Worm (Caenorhabditis elegans) whole organism, mixed stage, embryonic: ENCODE results near the gene abu-11.

Experiments used
- M03D4.4 ChIP-seq: sonication (generic microtip); optimal IDR thresholded peaks from 2 replicates; lab custom pipeline; 2017; ENCODE audit warnings: mild to moderate bottlenecking, missing genetic modification characterization, missing compliant biosample characterization
- bed-3 ChIP-seq: fragments of 200-800 bp; sonication (Bioruptor generic); optimal IDR thresholded peaks from 3 replicates; lab custom pipeline; 2018; ENCODE audit warnings: mild to moderate bottlenecking, missing genetic modification characterization, moderate library complexity, missing compliant biosample characterization
- blmp-1 ChIP-seq: fragments of 150-350 bp; optimal IDR thresholded peaks from 2 replicates; lab custom pipeline; 2014; ENCODE audit warnings: missing biosample characterization, missing genetic modification characterization
- ceh-39 ChIP-seq: fragments of 150-350 bp; optimal IDR thresholded peaks from 2 replicates; lab custom pipeline; 2014; ENCODE audit warnings: missing biosample characterization, missing genetic modification characterization
- ceh-43 ChIP-seq: fragments of 200-800 bp; sonication (Bioruptor generic); optimal IDR thresholded peaks from 2 replicates; lab custom pipeline; 2018; ENCODE audit warnings: mild to moderate bottlenecking, missing genetic modification characterization, moderate library complexity, missing compliant biosample characterization
- ces-1 ChIP-seq: fragments of 150-350 bp; optimal IDR thresholded peaks from 2 replicates; lab custom pipeline; 2014; ENCODE audit warnings: missing biosample characterization, missing genetic modification reagents, missing genetic modification characterization
- drap-1 ChIP-seq: fragments of 200-800 bp; sonication (Bioruptor generic); optimal IDR thresholded peaks from 3 replicates; lab custom pipeline; 2018; ENCODE audit warnings: mild to moderate bottlenecking, missing genetic modification characterization, missing compliant biosample characterization
- elt-1 ChIP-seq: sonication (generic microtip); optimal IDR thresholded peaks from 2 replicates; lab custom pipeline; 2017; ENCODE audit warnings: missing genetic modification characterization, mild to moderate bottlenecking, missing compliant biosample characterization, antibody characterized with exemption, moderate library complexity, borderline replicate concordance; ENCODE audit not compliant: insufficient read depth
- elt-3 ChIP-seq: fragments of 150-350 bp; optimal IDR thresholded peaks from 2 replicates; lab custom pipeline; 2014; ENCODE audit warnings: missing biosample characterization, missing genetic modification characterization
- flh-1 ChIP-seq: fragments of 200-800 bp; sonication (Bioruptor generic); optimal IDR thresholded peaks from 2 replicates; lab custom pipeline; 2018; ENCODE audit warnings: mild to moderate bottlenecking, missing genetic modification characterization, moderate library complexity, missing compliant biosample characterization
- ham-2 ChIP-seq: fragments of 200-800 bp; sonication (Bioruptor generic); optimal IDR thresholded peaks from 2 replicates; lab custom pipeline; 2018; ENCODE audit warnings: mild to moderate bottlenecking, missing genetic modification characterization, missing compliant biosample characterization
- hlh-1 ChIP-seq: fragments of 150-350 bp; optimal IDR thresholded peaks from 2 replicates; lab custom pipeline; 2014; ENCODE audit warnings: missing biosample characterization, missing genetic modification reagents, missing genetic modification characterization
- lin-13 ChIP-seq: fragments of 150-350 bp; optimal IDR thresholded peaks from 2 replicates; lab custom pipeline; 2014; ENCODE audit warnings: missing biosample characterization, missing genetic modification characterization
- lin-32 ChIP-seq: fragments of 200-800 bp; sonication (Bioruptor generic); optimal IDR thresholded peaks from 2 replicates; lab custom pipeline; 2018; ENCODE audit warnings: mild to moderate bottlenecking, missing genetic modification characterization, missing compliant biosample characterization
- lsy-2 ChIP-seq: fragments of 150-350 bp; optimal IDR thresholded peaks from 2 replicates; lab custom pipeline; 2014; ENCODE audit warnings: missing biosample characterization, missing genetic modification characterization
- mls-2 ChIP-seq: sonication (generic microtip); optimal IDR thresholded peaks from 2 replicates; lab custom pipeline; 2016; ENCODE audit warnings: mild to moderate bottlenecking, missing genetic modification characterization, moderate library complexity, missing compliant biosample characterization
- nhr-2 ChIP-seq: fragments of 150-350 bp; optimal IDR thresholded peaks from 2 replicates; lab custom pipeline; 2014; ENCODE audit warnings: missing biosample characterization, missing genetic modification characterization
- nhr-237 ChIP-seq: fragments of 150-350 bp; optimal IDR thresholded peaks from 2 replicates; lab custom pipeline; 2014; ENCODE audit warnings: missing biosample characterization, missing genetic modification characterization
- nhr-28 ChIP-seq: fragments of 150-350 bp; optimal IDR thresholded peaks from 2 replicates; lab custom pipeline; 2014; ENCODE audit warnings: missing biosample characterization, missing genetic modification characterization
- pha-4 ChIP-seq: fragments of 150-350 bp; optimal IDR thresholded peaks from 2 replicates; lab custom pipeline; 2018; ENCODE audit warnings: missing biosample characterization, missing genetic modification reagents, missing genetic modification characterization
- snpc-4 ChIP-seq: fragments of 150-350 bp; optimal IDR thresholded peaks from 2 replicates; lab custom pipeline; 2014; ENCODE audit warnings: missing biosample characterization, missing genetic modification characterization
- sptf-1 ChIP-seq: sonication (generic microtip); optimal IDR thresholded peaks from 2 replicates; lab custom pipeline; 2017; ENCODE audit warnings: mild to moderate bottlenecking, missing genetic modification characterization, moderate library complexity, missing compliant biosample characterization
- tbx-8 ChIP-seq: fragments of 200-800 bp; sonication (Bioruptor generic); optimal IDR thresholded peaks from 2 replicates; lab custom pipeline; 2018; ENCODE audit warnings: mild to moderate bottlenecking, missing genetic modification characterization, moderate library complexity, missing compliant biosample characterization
- unc-120 ChIP-seq: sonication (generic microtip); optimal IDR thresholded peaks from 2 replicates; lab custom pipeline; 2017; ENCODE audit warnings: missing genetic modification characterization, missing compliant biosample characterization; ENCODE audit not compliant: poor library complexity, severe bottlenecking
- unc-39 ChIP-seq: fragments of 150-350 bp; optimal IDR thresholded peaks from 2 replicates; lab custom pipeline; 2014; ENCODE audit warnings: missing biosample characterization, missing genetic modification characterization
- unc-62 ChIP-seq: fragments of 150-350 bp; optimal IDR thresholded peaks from 2 replicates; lab custom pipeline; 2014; ENCODE audit warnings: missing biosample characterization, missing genetic modification reagents, missing genetic modification characterization
- zip-8 ChIP-seq: fragments of 150-350 bp; optimal IDR thresholded peaks from 2 replicates; lab custom pipeline; 2014; ENCODE audit warnings: missing biosample characterization, missing genetic modification characterization
- ztf-11 ChIP-seq: fragments of 150-350 bp; optimal IDR thresholded peaks from 2 replicates; lab custom pipeline; 2014; ENCODE audit warnings: missing biosample characterization, missing genetic modification characterization

abu-11 gene

ce11 chrII:162182-162581, 32.2 kb downstream of the abu-11 start, which contains the start of gene etr-1:
etr-1 (plus strand) TSS chrII:162374.
- TF ChIP-seq sptf-1 (tag; lab: Kevin White, UChicago) (no peak), nhr-237 (tag; lab: Kevin White, UChicago) (no peak), M03D4.4 (tag; lab: Kevin White, UChicago) (no peak), nhr-2 (tag; lab: Kevin White, UChicago) (no peak), elt-1 (peak; percentile 2)
- TF ChIP-seq, all 35 proteins: peak for 1

DNA sequence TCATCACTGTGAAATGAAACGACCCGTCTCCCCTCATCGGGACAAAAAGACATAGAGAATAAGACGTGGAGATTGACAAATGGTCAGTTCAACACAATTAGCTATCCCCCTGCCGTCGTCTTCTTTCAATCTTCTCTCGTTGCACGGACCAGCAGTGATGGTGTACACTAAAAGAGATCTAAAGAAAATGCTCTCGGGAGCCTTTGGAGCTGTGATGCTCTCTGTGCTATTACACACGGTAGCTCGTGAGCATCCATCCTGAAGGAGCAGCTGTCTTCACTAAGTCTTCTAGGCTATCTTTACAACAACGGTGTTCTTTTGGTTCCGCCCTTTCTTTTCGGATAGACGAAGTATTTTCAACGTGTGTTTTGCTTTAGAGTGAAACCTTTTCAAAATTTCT, 33.1 kb downstream of the abu-11 start:
- TF ChIP-seq tbx-8 (GFP tag; lab: Kevin White, UChicago): no peak
- no peak for TF ChIP-seq blmp-1
- no peak for TF ChIP-seq lin-13 (tag; lab: Kevin White, UChicago)
- TF ChIP-seq nhr-28: no peak
- TF ChIP-seq zip-8 (tag; lab: Kevin White, UChicago): no peak
- TF ChIP-seq mls-2 (tag; lab: Kevin White, UChicago): no peak
- peak; percentile 29 for TF ChIP-seq ces-1
- TF ChIP-seq hlh-1 (tag; lab: Kevin White, UChicago): peak; percentile 99
- no peak for TF ChIP-seq ham-2 (GFP tag; lab: Kevin White, UChicago)
- TF ChIP-seq unc-62 (GFP tag; lab: Kevin White, UChicago): peak; percentile 74
- no peak for TF ChIP-seq nhr-2 (tag; lab: Kevin White, UChicago)
- no peak for TF ChIP-seq sptf-1 (tag; lab: Kevin White, UChicago)
- no peak for TF ChIP-seq unc-39 (tag; lab: Kevin White, UChicago)
- TF ChIP-seq snpc-4 (tag; lab: Kevin White, UChicago): no peak
- TF ChIP-seq unc-120 (tag; lab: Kevin White, UChicago): peak; percentile 80

ce11 chrII:160561-161123, 33.7 kb downstream of the abu-11 start:
- TF ChIP-seq ham-2 (GFP tag; lab: Kevin White, UChicago) (no peak), lin-32 (GFP tag; lab: Kevin White, UChicago) (peak; percentile 52), drap-1 (no peak), elt-1 (no peak), hlh-1 (tag; lab: Kevin White, UChicago) (peak; percentile 64)
- TF ChIP-seq, all 35 proteins: peak for 2

- TF ChIP-seq ham-2 (GFP tag; lab: Kevin White, UChicago): no peak
- TF ChIP-seq unc-62 (GFP tag; lab: Kevin White, UChicago): peak; percentile 51
- no peak for TF ChIP-seq sptf-1 (tag; lab: Kevin White, UChicago)
- no peak for TF ChIP-seq mls-2 (tag; lab: Kevin White, UChicago)
- no peak for TF ChIP-seq bed-3
- TF ChIP-seq lin-32 (GFP tag; lab: Kevin White, UChicago): no peak
- TF ChIP-seq ceh-43 (GFP tag; lab: Kevin White, UChicago): no peak
- no peak for TF ChIP-seq flh-1 (GFP tag; lab: Kevin White, UChicago)
- TF ChIP-seq ceh-39 (tag; lab: Kevin White, UChicago): peak; percentile 89
- peak; percentile 68 for TF ChIP-seq hlh-1 (tag; lab: Kevin White, UChicago)
- TF ChIP-seq unc-120 (tag; lab: Kevin White, UChicago): peak; percentile 10
- TF ChIP-seq nhr-2 (tag; lab: Kevin White, UChicago): no peak
- TF ChIP-seq tbx-8 (GFP tag; lab: Kevin White, UChicago): no peak
- TF ChIP-seq pha-4 (tag; lab: Kevin White, UChicago): peak; percentile 26
- peak; percentile 54 for TF ChIP-seq lsy-2 (tag; lab: Kevin White, UChicago)
- TF ChIP-seq blmp-1: no peak
- TF ChIP-seq elt-3 (tag; lab: Kevin White, UChicago): no peak
- TF ChIP-seq ztf-11 (tag; lab: Kevin White, UChicago): no peak
Measured at ce11 chrII:159294-159922, 35.0 kb downstream of the abu-11 start.

DNA sequence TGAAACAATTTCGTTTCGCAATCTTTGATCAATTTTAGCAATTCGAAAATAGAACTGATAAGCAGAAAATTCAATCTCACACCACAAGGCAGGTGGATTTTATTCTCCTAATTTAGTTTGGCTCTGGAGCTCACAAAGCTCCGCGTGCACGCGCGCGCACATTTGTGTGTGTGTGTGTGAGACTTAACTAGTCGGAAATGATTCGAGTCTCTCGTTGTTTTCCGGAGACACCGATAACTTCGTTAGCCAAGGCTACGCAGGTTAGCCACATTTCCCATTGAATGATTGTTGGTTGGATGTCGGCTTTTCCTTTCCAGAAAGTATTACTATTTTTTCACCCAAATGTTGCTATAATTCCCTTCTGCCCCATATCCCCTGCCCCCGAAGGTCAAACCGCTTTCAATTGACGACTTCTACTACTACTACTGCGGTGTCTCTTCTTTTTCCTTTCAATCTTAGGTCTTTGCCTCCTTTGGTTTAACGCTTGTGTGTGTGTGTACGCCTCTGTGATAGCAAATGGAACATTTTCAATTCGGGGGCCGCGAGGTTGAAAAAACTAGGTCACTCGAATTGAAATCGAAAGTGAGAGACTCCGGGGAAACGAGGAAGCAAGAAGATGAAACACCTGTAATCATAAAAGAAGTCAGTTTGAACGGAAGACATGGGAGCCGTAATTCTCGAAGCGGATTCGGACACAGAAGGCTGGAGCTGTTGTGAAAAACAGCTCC, 36.2 kb downstream of the abu-11 start:
- TF ChIP-seq blmp-1 (peak; percentile 59), ces-1 (peak; percentile 90), unc-62 (GFP tag; lab: Kevin White, UChicago) (no peak), zip-8 (tag; lab: Kevin White, UChicago) (no peak), lsy-2 (tag; lab: Kevin White, UChicago) (no peak), ham-2 (GFP tag; lab: Kevin White, UChicago) (peak; percentile 52)
